Worm (Caenorhabditis elegans) whole organism, L2 larva: Measurements from ENCODE around the gene rpl-9.

Experiments
- C34F6.9 ChIP-seq: fragments of 150-350 bp; optimal IDR thresholded peaks from 2 replicates; lab custom pipeline; 2014; ENCODE audit warnings: missing biosample characterization, missing genetic modification characterization
- R02D3.7 ChIP-seq: fragments of 150-350 bp; optimal IDR thresholded peaks from 2 replicates; lab custom pipeline; 2014; ENCODE audit warnings: missing biosample characterization, missing genetic modification characterization
- ZK546.5 ChIP-seq: sonication (generic microtip); optimal IDR thresholded peaks from 2 replicates; lab custom pipeline; 2017; ENCODE audit warnings: missing biosample characterization, missing genetic modification characterization
- alr-1 ChIP-seq: fragments of 150-350 bp; optimal IDR thresholded peaks from 2 replicates; lab custom pipeline; 2014; ENCODE audit warnings: missing biosample characterization, missing genetic modification characterization
- ama-1 ChIP-seq: fragments of 150-350 bp; optimal IDR thresholded peaks from 2 replicates; lab custom pipeline; 2018; ENCODE audit warnings: inconsistent platforms
- blmp-1 ChIP-seq: sonication (generic microtip); optimal IDR thresholded peaks from 2 replicates; lab custom pipeline; 2017; ENCODE audit warnings: missing genetic modification characterization, mild to moderate bottlenecking, missing compliant biosample characterization, antibody characterized with exemption, moderate library complexity; ENCODE audit not compliant: insufficient read depth
- ceh-16 ChIP-seq: fragments of 150-350 bp; optimal IDR thresholded peaks from 2 replicates; lab custom pipeline; 2014; ENCODE audit warnings: missing biosample characterization, missing genetic modification characterization
- crh-2 ChIP-seq: sonication (generic microtip); optimal IDR thresholded peaks from 2 replicates; lab custom pipeline; 2017; ENCODE audit warnings: missing biosample characterization, missing genetic modification characterization
- dmd-4 ChIP-seq: sonication (generic microtip); optimal IDR thresholded peaks from 2 replicates; lab custom pipeline; 2017; ENCODE audit warnings: missing biosample characterization, missing genetic modification characterization
- egl-27 ChIP-seq: sonication (generic microtip); optimal IDR thresholded peaks from 3 replicates; lab custom pipeline; 2017; ENCODE audit warnings: missing biosample characterization, missing genetic modification reagents, missing genetic modification characterization
- elt-1 ChIP-seq: fragments of 150-350 bp; optimal IDR thresholded peaks from 2 replicates; lab custom pipeline; 2014; ENCODE audit warnings: missing biosample characterization, missing genetic modification characterization
- fos-1 ChIP-seq: fragments of 150-350 bp; optimal IDR thresholded peaks from 2 replicates; lab custom pipeline; 2014; ENCODE audit warnings: missing biosample characterization, missing genetic modification characterization
- gmeb-1 ChIP-seq: fragments of 150-350 bp; optimal IDR thresholded peaks from 2 replicates; lab custom pipeline; 2014; ENCODE audit warnings: missing biosample characterization, missing genetic modification characterization
- lin-11 ChIP-seq: fragments of 150-350 bp; sonication (generic microtip); optimal IDR thresholded peaks from 2 replicates; lab custom pipeline; 2014; ENCODE audit warnings: missing biosample characterization, missing genetic modification characterization, inconsistent platforms, mixed read lengths
- lin-13 ChIP-seq: fragments of 150-350 bp; optimal IDR thresholded peaks from 2 replicates; lab custom pipeline; 2014; ENCODE audit warnings: missing biosample characterization, missing genetic modification reagents, missing genetic modification characterization
- lin-39 ChIP-seq: fragments of 150-350 bp; optimal IDR thresholded peaks from 2 replicates; lab custom pipeline; 2014; ENCODE audit warnings: missing biosample characterization, missing genetic modification reagents, missing genetic modification characterization
- lsy-2 ChIP-seq, 2 experiments: fragments of 150-350 bp in 1 of 2; sonication (generic microtip) in 1 of 2; optimal IDR thresholded peaks; 2 replicates each; lab custom pipeline; 2014 to 2017; ENCODE audit warnings: missing biosample characterization in 2 of 2, missing genetic modification characterization in 2 of 2
- mab-5 ChIP-seq: fragments of 150-350 bp; optimal IDR thresholded peaks from 2 replicates; lab custom pipeline; 2014; ENCODE audit warnings: missing biosample characterization, missing genetic modification characterization
- mdl-1 ChIP-seq, 2 experiments: fragments of 150-350 bp in 1 of 2; sonication (generic microtip) in 1 of 2; optimal IDR thresholded peaks; 2 replicates each; lab custom pipeline; 2017; ENCODE audit warnings: missing biosample characterization in 2 of 2, missing genetic modification characterization in 2 of 2
- nhr-10 ChIP-seq: sonication (generic microtip); optimal IDR thresholded peaks from 2 replicates; lab custom pipeline; 2017; ENCODE audit warnings: missing biosample characterization, missing genetic modification characterization
- nhr-11 ChIP-seq: fragments of 150-350 bp; optimal IDR thresholded peaks from 2 replicates; lab custom pipeline; 2014; ENCODE audit warnings: missing biosample characterization, missing genetic modification characterization
- nhr-12 ChIP-seq: fragments of 150-350 bp; optimal IDR thresholded peaks from 2 replicates; lab custom pipeline; 2014; ENCODE audit warnings: missing biosample characterization, missing genetic modification characterization
- nhr-129 ChIP-seq: fragments of 150-350 bp; optimal IDR thresholded peaks from 2 replicates; lab custom pipeline; 2014; ENCODE audit warnings: missing biosample characterization, missing genetic modification characterization
- nhr-21 ChIP-seq: fragments of 150-350 bp; optimal IDR thresholded peaks from 2 replicates; lab custom pipeline; 2014; ENCODE audit warnings: missing biosample characterization, missing genetic modification characterization
- nhr-23 ChIP-seq: fragments of 150-350 bp; optimal IDR thresholded peaks from 2 replicates; lab custom pipeline; 2014; ENCODE audit warnings: missing biosample characterization, missing genetic modification reagents, missing genetic modification characterization
- nhr-237 ChIP-seq: fragments of 150-350 bp; optimal IDR thresholded peaks from 2 replicates; lab custom pipeline; 2014; ENCODE audit warnings: missing biosample characterization, missing genetic modification characterization
- nhr-25 ChIP-seq: fragments of 150-350 bp; sonication (generic microtip); optimal IDR thresholded peaks from 3 replicates; lab custom pipeline; 2014; ENCODE audit warnings: missing biosample characterization, missing genetic modification characterization
- sem-4 ChIP-seq: fragments of 150-350 bp; optimal IDR thresholded peaks from 2 replicates; lab custom pipeline; 2014; ENCODE audit warnings: missing biosample characterization, missing genetic modification reagents, missing genetic modification characterization
- skn-1 ChIP-seq: sonication (generic microtip); optimal IDR thresholded peaks from 2 replicates; lab custom pipeline; 2017; ENCODE audit warnings: missing biosample characterization, missing genetic modification characterization
- sma-3 ChIP-seq: sonication (generic microtip); optimal IDR thresholded peaks from 2 replicates; lab custom pipeline; 2016; ENCODE audit warnings: missing genetic modification reagents, missing genetic modification characterization, missing compliant biosample characterization
- sma-9 ChIP-seq, 2 experiments: fragments of 150-350 bp in 1 of 2; sonication (generic microtip) in 1 of 2; optimal IDR thresholded peaks; 2 replicates each; lab custom pipeline; 2014 to 2016; ENCODE audit warnings: missing genetic modification characterization in 2 of 2, mild to moderate bottlenecking in 1 of 2, missing biosample characterization in 1 of 2, missing compliant biosample characterization in 1 of 2, missing genetic modification reagents in 1 of 2, moderate library complexity in 1 of 2
- snpc-4 ChIP-seq: fragments of 150-350 bp; optimal IDR thresholded peaks from 2 replicates; lab custom pipeline; 2014; ENCODE audit warnings: missing biosample characterization, missing genetic modification characterization
- unc-55 ChIP-seq: fragments of 150-350 bp; sonication (generic microtip); optimal IDR thresholded peaks from 3 replicates; lab custom pipeline; 2014; ENCODE audit warnings: missing biosample characterization, missing genetic modification reagents, missing genetic modification characterization
- unc-62 ChIP-seq: fragments of 150-350 bp; optimal IDR thresholded peaks from 2 replicates; lab custom pipeline; 2014; ENCODE audit warnings: missing biosample characterization, missing genetic modification reagents, missing genetic modification characterization
- zag-1 ChIP-seq: fragments of 150-350 bp; optimal IDR thresholded peaks from 2 replicates; lab custom pipeline; 2014; ENCODE audit warnings: missing biosample characterization, missing genetic modification characterization
- ztf-1 ChIP-seq: fragments of 200-800 bp; sonication (Bioruptor generic); conservative IDR thresholded peaks from 2 replicates; pipeline ENCODE4 v1.3.6; 2022; ENCODE audit warnings: missing genetic modification characterization, missing compliant biosample characterization

The rpl-9 gene

DNA sequence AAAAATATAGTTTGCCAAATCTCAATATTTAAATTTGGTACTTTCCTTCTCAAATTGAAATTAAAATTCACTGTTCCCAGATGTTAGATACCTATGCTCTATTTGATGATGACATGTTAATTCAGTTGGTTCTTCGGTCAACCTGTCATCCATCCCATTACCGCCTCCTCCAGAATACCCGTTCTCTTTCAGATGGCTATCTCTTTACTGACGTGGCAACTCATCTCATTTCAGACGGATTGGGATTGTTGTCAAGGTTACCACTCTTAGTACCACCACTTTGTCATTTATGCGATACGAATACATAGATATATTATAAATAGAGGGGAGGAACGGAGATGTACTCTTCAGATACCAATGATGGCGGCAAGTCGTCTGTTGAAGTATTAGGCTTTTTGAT, 48.7 kb upstream of the rpl-9 start:
- TF ChIP-seq nhr-10 (no peak), sma-9 (GFP tag; optimal IDR thresholded peaks at IDR 0.05; lab: Kevin White, UChicago) (no peak), sma-9 (tag; optimal IDR thresholded peaks at IDR 0.05; lab: Kevin White, UChicago) (no peak), lin-39 (tag; lab: Kevin White, UChicago) (no peak), R02D3.7 (tag; lab: Kevin White, UChicago) (no peak), mdl-1 (tag; optimal IDR thresholded peaks at IDR 0.05; lab: Kevin White, UChicago) (no peak), egl-27 (tag; lab: Kevin White, UChicago) (no peak), ztf-1 (GFP tag; lab: Robert Waterston, UW) (no peak), crh-2 (tag; lab: Kevin White, UChicago) (no peak), lin-11 (tag; lab: Kevin White, UChicago) (no peak), gmeb-1 (tag; lab: Kevin White, UChicago) (no peak), alr-1 (tag; lab: Kevin White, UChicago) (no peak)

DNA sequence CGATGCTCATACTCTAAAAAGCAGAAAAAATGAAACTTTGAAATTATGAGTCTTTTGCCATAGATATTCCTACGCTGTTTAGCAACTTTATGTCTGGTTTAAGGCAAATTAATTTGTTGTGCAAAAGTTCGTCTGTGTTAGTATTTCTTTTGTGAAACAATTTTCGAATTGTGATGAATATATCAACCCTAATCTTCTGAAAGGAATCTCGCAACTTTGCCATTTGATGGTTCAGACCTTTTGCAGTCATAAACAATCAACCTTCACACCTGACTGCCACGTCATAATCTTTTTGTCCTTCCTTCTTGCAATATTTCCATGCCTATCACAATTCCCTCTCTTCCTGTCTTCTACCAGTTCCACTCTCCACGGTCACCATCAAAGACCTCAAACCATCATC, 47.2 kb upstream of the rpl-9 start:
- no peak for TF ChIP-seq blmp-1 (tag; lab: Kevin White, UChicago)

DNA sequence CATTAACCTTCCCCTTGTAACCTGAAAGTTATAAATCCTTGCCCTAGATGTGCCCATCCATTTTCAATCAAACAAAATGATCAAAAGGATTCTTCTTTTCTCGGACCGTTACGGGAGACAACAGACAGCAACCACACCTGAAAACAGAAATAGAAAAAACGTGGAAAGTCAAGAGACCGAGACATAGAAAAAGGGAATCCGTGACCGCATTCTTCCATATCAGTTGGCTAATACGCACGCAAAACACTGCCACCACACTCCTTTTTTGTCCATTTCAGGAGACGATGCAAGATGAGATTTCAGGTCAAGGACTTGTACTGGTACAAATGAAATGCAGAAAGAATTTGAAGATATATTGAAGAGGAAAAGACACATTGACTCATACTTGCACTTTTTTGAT, 45.7 kb upstream of the rpl-9 start:
- peak; percentile 5 for TF ChIP-seq fos-1
- TF ChIP-seq zag-1, result no peak
- peak; percentile 13 for TF ChIP-seq nhr-21 (tag; lab: Kevin White, UChicago)
- TF ChIP-seq gmeb-1 (tag; lab: Kevin White, UChicago), result no peak
- no peak for TF ChIP-seq mab-5 (tag; lab: Kevin White, UChicago)
- no peak for TF ChIP-seq lin-13 (GFP tag; lab: Kevin White, UChicago)
- TF ChIP-seq nhr-129, result no peak
- peak; percentile 8 for TF ChIP-seq egl-27 (tag; lab: Kevin White, UChicago)
- TF ChIP-seq elt-1 (tag; lab: Kevin White, UChicago), result no peak
- TF ChIP-seq nhr-12, result no peak
- no peak for TF ChIP-seq snpc-4
- TF ChIP-seq nhr-237 (tag; lab: Kevin White, UChicago), result no peak
- TF ChIP-seq nhr-11, result no peak
- no peak for TF ChIP-seq ceh-16 (tag; lab: Kevin White, UChicago)
- TF ChIP-seq nhr-25 (tag; lab: Kevin White, UChicago), result no peak
- no peak for TF ChIP-seq blmp-1 (tag; lab: Kevin White, UChicago)
- TF ChIP-seq ama-1 (lab: Kevin White, UChicago), result no peak
- TF ChIP-seq sma-3 (GFP tag; lab: Kevin White, UChicago), result peak; percentile 26
- no peak for TF ChIP-seq C34F6.9 (tag; lab: Kevin White, UChicago)
- no peak for TF ChIP-seq unc-62 (GFP tag; lab: Kevin White, UChicago)
- no peak for TF ChIP-seq unc-55 (GFP tag; lab: Kevin White, UChicago)
- TF ChIP-seq alr-1 (tag; lab: Kevin White, UChicago), result no peak
- no peak for TF ChIP-seq lin-39 (tag; lab: Kevin White, UChicago)
- TF ChIP-seq lsy-2 (tag; optimal IDR thresholded peaks at IDR 0.05; lab: Kevin White, UChicago), result no peak
- TF ChIP-seq R02D3.7 (tag; lab: Kevin White, UChicago), result no peak
- TF ChIP-seq skn-1, result no peak
- TF ChIP-seq, all 48 proteins: peak for 4

DNA sequence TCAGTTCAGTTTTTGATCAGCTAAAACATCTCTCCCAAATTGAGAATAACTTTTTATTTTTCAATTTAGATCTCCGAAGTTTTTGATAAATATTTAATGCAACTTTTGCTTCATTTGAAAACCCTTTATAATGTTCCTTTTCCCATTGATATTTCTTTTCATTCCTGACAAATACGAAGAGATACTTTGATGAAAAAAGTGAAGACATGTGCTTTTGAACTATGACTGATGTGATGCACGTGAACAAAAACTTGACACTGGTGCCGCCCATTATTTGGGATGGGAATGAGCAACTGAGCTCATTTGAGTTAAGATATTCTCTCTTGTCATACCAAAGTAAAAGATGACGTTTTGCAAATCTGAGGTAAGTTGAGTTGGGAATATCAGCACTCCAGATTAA, 43.6 kb upstream of the rpl-9 start, which contains the start of gene T04A6.1:
Gene T04A6.1 (plus strand): TSS at position 301 of the 400 bp plus-strand sequence.
- peak; percentile 6 for TF ChIP-seq C34F6.9 (tag; lab: Kevin White, UChicago)
- TF ChIP-seq unc-55 (GFP tag; lab: Kevin White, UChicago), result peak; percentile 61
- no peak for TF ChIP-seq sem-4 (tag; lab: Kevin White, UChicago)
- TF ChIP-seq dmd-4, result no peak
- no peak for TF ChIP-seq snpc-4
- TF ChIP-seq nhr-129, result peak; percentile 34

DNA sequence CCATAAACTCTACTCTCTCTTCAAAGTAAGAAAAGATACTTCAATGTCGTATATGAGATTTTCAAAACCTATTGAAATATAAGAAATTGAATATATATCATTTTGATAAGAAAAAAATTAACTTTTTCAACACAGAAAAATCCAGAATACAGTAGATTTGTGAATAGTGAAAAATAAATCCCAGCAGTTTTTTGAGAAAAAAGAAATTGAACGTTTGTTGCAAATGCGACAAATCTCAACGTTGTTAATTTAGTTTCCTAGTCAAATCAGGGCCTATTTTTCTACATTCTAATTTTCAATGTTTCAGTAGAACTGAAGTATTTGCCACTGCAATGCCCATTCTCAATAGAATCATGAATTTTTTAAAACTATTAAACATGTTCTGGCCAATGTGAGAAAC, 41.9 kb upstream of the rpl-9 start, which contains the start of gene T04A6.2:
Gene T04A6.2 (plus strand): TSS at position 301 of the 400 bp plus-strand sequence.
- TF ChIP-seq mdl-1 (tag; optimal IDR thresholded peaks at IDR 0.05; lab: Kevin White, UChicago) (no peak), ZK546.5 (tag; lab: Kevin White, UChicago) (no peak), nhr-23 (tag; lab: Kevin White, UChicago) (no peak), nhr-11 (no peak), ceh-16 (tag; lab: Kevin White, UChicago) (no peak), snpc-4 (no peak), ama-1 (lab: Kevin White, UChicago) (no peak), C34F6.9 (tag; lab: Kevin White, UChicago) (no peak)
- TF ChIP-seq, all 48 proteins: peak for 0
